Worm (Caenorhabditis elegans) whole organism, L3 larva: ENCODE results near the gene F55G1.1.
A peak's percentile ranks its signal among the peaks of the same experiment; 100 is the strongest.

Source experiments
- ama-1 ChIP-seq: fragments of 150-350 bp; optimal IDR thresholded peaks from 2 replicates; lab custom pipeline; 2018
- ceh-28 ChIP-seq: fragments of 150-350 bp; optimal IDR thresholded peaks from 2 replicates; lab custom pipeline; 2014; ENCODE audit warnings: missing biosample characterization, missing genetic modification reagents, missing genetic modification characterization
- daf-12 ChIP-seq: fragments of 150-350 bp; optimal IDR thresholded peaks from 2 replicates; lab custom pipeline; 2014; ENCODE audit warnings: missing biosample characterization, missing genetic modification reagents, missing genetic modification characterization
- egl-27 ChIP-seq: sonication (generic microtip); optimal IDR thresholded peaks from 4 replicates; lab custom pipeline; 2017; ENCODE audit warnings: missing biosample characterization, missing genetic modification reagents, missing genetic modification characterization
- egl-5 ChIP-seq: fragments of 150-350 bp; optimal IDR thresholded peaks from 2 replicates; lab custom pipeline; 2017; ENCODE audit warnings: missing biosample characterization, missing genetic modification reagents, missing genetic modification characterization, inconsistent platforms
- fkh-10 ChIP-seq: sonication (generic microtip); optimal IDR thresholded peaks from 2 replicates; lab custom pipeline; 2017; ENCODE audit warnings: missing biosample characterization, missing genetic modification reagents, missing genetic modification characterization
- hmg-11 ChIP-seq: sonication (generic microtip); optimal IDR thresholded peaks from 2 replicates; lab custom pipeline; 2016; ENCODE audit warnings: missing genetic modification characterization, missing compliant biosample characterization
- jun-1 ChIP-seq: fragments of 150-350 bp; optimal IDR thresholded peaks from 2 replicates; lab custom pipeline; 2014; ENCODE audit warnings: missing biosample characterization, missing genetic modification reagents, missing genetic modification characterization
- lin-15B ChIP-seq: fragments of 150-350 bp; optimal IDR thresholded peaks from 2 replicates; lab custom pipeline; 2014; ENCODE audit warnings: missing biosample characterization, missing genetic modification characterization
- lin-39 ChIP-seq: fragments of 150-350 bp; optimal IDR thresholded peaks from 2 replicates; lab custom pipeline; 2018; ENCODE audit warnings: missing biosample characterization, missing genetic modification reagents, missing genetic modification characterization
- mml-1 ChIP-seq: fragments of 150-350 bp; sonication (generic microtip); optimal IDR thresholded peaks from 3 replicates; lab custom pipeline; 2014; ENCODE audit warnings: missing biosample characterization, missing genetic modification characterization
- nhr-12 ChIP-seq: fragments of 150-350 bp; optimal IDR thresholded peaks from 2 replicates; lab custom pipeline; 2014; ENCODE audit warnings: missing biosample characterization, missing genetic modification characterization
- nhr-23 ChIP-seq: fragments of 150-350 bp; optimal IDR thresholded peaks from 2 replicates; lab custom pipeline; 2014; ENCODE audit warnings: missing biosample characterization, missing genetic modification reagents, missing genetic modification characterization
- nhr-237 ChIP-seq: fragments of 150-350 bp; optimal IDR thresholded peaks from 2 replicates; lab custom pipeline; 2014; ENCODE audit warnings: missing biosample characterization, missing genetic modification characterization
- nhr-25 ChIP-seq: sonication (generic microtip); optimal IDR thresholded peaks from 2 replicates; lab custom pipeline; 2017; ENCODE audit warnings: missing biosample characterization, missing genetic modification characterization
- nhr-28 ChIP-seq: fragments of 150-350 bp; optimal IDR thresholded peaks from 2 replicates; lab custom pipeline; 2014; ENCODE audit warnings: missing biosample characterization, missing genetic modification characterization
- nhr-43 ChIP-seq: sonication (generic microtip); optimal IDR thresholded peaks from 2 replicates; lab custom pipeline; 2016; ENCODE audit warnings: mild to moderate bottlenecking, missing genetic modification characterization, missing compliant biosample characterization; ENCODE audit not compliant: poor library complexity, severe bottlenecking
- nhr-77 ChIP-seq: fragments of 150-350 bp; optimal IDR thresholded peaks from 2 replicates; lab custom pipeline; 2014; ENCODE audit warnings: missing biosample characterization, missing genetic modification characterization
- pha-4 ChIP-seq: fragments of 150-350 bp; optimal IDR thresholded peaks from 2 replicates; lab custom pipeline; 2014; ENCODE audit warnings: missing biosample characterization, missing genetic modification reagents, missing genetic modification characterization
- pqm-1 ChIP-seq: fragments of 150-350 bp; optimal IDR thresholded peaks from 2 replicates; lab custom pipeline; 2017; ENCODE audit warnings: missing biosample characterization, missing genetic modification characterization, inconsistent platforms
- sea-2 ChIP-seq: fragments of 150-350 bp; sonication (generic microtip); optimal IDR thresholded peaks from 4 replicates; lab custom pipeline; 2014; ENCODE audit warnings: missing biosample characterization, missing genetic modification reagents, missing genetic modification characterization
- tbx-2 ChIP-seq: sonication (generic microtip); optimal IDR thresholded peaks from 2 replicates; lab custom pipeline; 2016; ENCODE audit warnings: mild to moderate bottlenecking, missing genetic modification characterization, missing compliant biosample characterization
- unc-39 ChIP-seq: sonication (generic microtip); optimal IDR thresholded peaks from 4 replicates; lab custom pipeline; 2017; ENCODE audit warnings: missing biosample characterization, missing genetic modification characterization
- unc-62 ChIP-seq: fragments of 150-350 bp; sonication (generic microtip); optimal IDR thresholded peaks from 4 replicates; lab custom pipeline; 2014; ENCODE audit warnings: missing biosample characterization, missing genetic modification reagents, missing genetic modification characterization
- ztf-11 ChIP-seq: fragments of 150-350 bp; optimal IDR thresholded peaks from 2 replicates; lab custom pipeline; 2014; ENCODE audit warnings: missing biosample characterization, missing genetic modification characterization

The F55G1.1 gene

DNA sequence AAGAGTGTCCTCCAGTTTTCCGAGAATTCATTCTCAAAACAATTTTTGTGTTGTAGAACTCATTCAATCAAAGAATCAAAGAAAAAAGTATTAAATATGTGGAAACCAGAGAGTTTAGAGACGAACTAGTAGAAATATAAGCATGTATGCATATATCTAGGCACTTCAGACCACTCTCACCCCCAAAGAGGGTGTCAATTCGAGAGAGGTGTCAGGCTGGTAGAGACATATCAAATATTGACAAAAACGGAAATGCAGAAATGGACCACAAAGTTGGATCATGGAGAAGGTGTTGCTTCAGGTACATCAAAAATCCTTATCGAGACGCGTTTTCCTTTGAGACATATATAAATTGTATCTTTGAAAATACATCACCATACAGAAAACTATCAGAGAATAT is 32.2 kb downstream of the F55G1.1 start:
- TF ChIP-seq nhr-237 (no peak), sea-2 (GFP tag; lab: Kevin White, UChicago) (no peak), hmg-11 (tag; lab: Kevin White, UChicago) (no peak), pha-4 (tag; lab: Kevin White, UChicago) (peak; percentile 27)

DNA sequence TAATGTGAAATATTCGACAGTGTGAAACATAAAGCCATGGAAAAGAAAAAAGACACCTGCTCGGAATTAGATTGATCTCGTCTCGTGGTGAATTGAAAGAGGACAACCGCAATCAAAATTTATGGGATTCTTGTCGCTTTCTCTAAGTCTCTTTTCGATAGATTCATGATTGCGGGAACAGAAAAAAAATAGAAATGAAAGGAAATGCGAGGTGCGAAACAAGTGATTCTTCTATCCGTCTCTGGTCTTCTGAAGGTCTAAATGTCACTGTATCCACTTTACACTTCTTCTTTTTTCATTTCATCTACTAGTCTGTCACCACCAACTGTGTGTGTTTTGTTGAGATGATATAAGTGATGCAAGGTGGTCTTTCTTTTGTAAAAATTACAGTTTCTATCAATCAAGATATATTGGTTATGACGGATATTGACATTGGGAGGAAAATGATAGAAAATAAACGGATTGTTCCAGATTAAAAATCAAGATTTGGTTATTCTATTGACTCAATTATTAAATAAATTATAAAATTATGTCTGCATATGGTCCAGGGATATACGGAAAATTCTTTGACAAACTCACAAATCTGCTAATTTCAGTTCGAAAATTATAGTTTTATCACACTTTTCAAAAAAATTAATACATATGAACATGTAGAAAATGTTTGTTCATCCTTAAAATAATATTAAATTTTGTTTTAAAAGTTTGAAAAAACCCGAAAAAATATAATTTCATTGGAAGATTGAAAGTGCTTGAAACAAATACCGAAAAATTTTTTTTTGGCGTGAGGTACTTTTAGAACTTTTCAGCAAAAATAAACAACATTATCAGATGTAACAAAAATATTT is 38.9 kb downstream of the F55G1.1 start:
- TF ChIP-seq ceh-28 (no peak), lin-15B (no peak), egl-5 (tag; lab: Kevin White, UChicago) (peak; percentile 26), nhr-25 (peak; percentile 48), nhr-77 (tag; lab: Kevin White, UChicago) (no peak), nhr-12 (tag; lab: Kevin White, UChicago) (no peak), unc-39 (tag; lab: Kevin White, UChicago) (no peak)

DNA sequence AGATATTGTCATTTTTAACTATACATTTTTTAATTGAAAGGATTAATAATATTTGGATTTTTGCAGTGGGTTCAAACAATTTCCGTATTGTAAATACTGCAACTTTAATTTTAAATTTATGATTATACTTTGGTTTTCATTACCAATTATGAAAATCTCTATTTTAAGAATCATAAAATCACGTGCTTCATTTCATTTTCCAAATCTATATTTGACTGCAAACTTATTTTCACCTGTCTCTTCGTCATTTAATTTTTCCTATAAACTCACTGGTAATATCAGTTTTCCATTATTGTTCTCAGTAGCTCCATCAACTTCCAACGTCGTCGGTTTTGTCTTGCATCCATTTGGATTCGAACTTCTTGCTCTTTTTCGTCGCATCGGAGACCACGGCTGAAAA is 40.8 kb downstream of the F55G1.1 start, which contains the start of gene R05G6.1:
Gene R05G6.1, plus strand, starts transcription at position 301 of the 400 bp plus-strand sequence.
- no peak for TF ChIP-seq egl-27 (tag; lab: Kevin White, UChicago)
- no peak for TF ChIP-seq ama-1 (lab: Kevin White, UChicago)
- no peak for TF ChIP-seq nhr-43 (tag; lab: Kevin White, UChicago)
- no peak for TF ChIP-seq jun-1 (tag; lab: Kevin White, UChicago)
- no peak for TF ChIP-seq mml-1 (tag; lab: Kevin White, UChicago)
- TF ChIP-seq egl-5 (tag; lab: Kevin White, UChicago) = no peak
- no peak for TF ChIP-seq lin-39
- no peak for TF ChIP-seq unc-62 (GFP tag; lab: Kevin White, UChicago)
- TF ChIP-seq ceh-28 = no peak
- no peak for TF ChIP-seq nhr-28 (tag; lab: Kevin White, UChicago)
- no peak for TF ChIP-seq ztf-11 (tag; lab: Kevin White, UChicago)
- no peak for TF ChIP-seq hmg-11 (tag; lab: Kevin White, UChicago)
- no peak for TF ChIP-seq pqm-1 (tag; lab: Kevin White, UChicago)

DNA sequence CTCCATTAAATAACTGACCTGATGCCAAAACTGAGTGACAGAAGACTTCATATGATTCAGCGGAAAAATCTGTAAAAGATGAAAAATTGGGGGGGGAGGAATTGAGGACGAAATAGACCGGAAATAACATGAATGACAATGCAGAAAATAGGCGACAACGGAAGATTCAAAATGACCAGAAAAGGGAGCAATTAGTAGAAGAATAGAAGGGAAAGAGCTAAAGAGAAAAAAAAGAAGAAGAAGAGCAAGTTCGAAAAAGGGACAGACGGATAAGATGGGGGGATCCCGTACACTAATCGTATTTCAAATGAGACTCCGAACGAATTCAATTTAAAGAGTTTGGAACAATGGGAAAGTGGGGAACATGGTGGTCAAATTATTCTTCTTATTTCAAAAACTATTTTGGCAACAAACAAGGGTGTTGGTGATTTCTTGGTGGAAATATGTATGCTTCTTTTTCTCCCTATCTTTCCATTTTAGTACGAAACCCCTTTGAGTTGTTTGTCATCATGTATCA is 51.0 kb downstream of the F55G1.1 start, which contains the start of gene R05G6.10:
Gene R05G6.10, minus strand, starts transcription at position 51 of the 517 bp plus-strand sequence.
- TF ChIP-seq fkh-10 (GFP tag; lab: Kevin White, UChicago) (no peak), ztf-11 (tag; lab: Kevin White, UChicago) (no peak), nhr-23 (tag; lab: Kevin White, UChicago) (no peak), nhr-77 (tag; lab: Kevin White, UChicago) (no peak), daf-12 (tag; lab: Kevin White, UChicago) (no peak), egl-27 (tag; lab: Kevin White, UChicago) (no peak), tbx-2 (tag; lab: Kevin White, UChicago) (no peak), hmg-11 (tag; lab: Kevin White, UChicago) (no peak), nhr-43 (tag; lab: Kevin White, UChicago) (no peak)
